Fruit fly (Drosophila melanogaster) whole organism, embryonic: ENCODE data around the gene CG13097.

Source experiments
- BEAF-32 ChIP-seq: fragments of 200-800 bp; sonication (Bioruptor generic); optimal IDR thresholded peaks from 3 replicates; lab custom pipeline; 2017; ENCODE audit warnings: missing biosample characterization, missing genetic modification characterization, mild to moderate bottlenecking, moderate library complexity, missing genetic modification reagents
- CG11085 ChIP-seq: fragments of 200-800 bp; sonication (Bioruptor generic); IDR thresholded peaks from 2 replicates; pipeline ENCODE4 v1.3.6; 2022; ENCODE audit warnings: missing biosample characterization, missing genetic modification characterization
- CG12942 ChIP-seq: fragments of 200-800 bp; sonication (Bioruptor generic); optimal IDR thresholded peaks from 3 replicates; lab custom pipeline; 2016; ENCODE audit warnings: missing biosample characterization, missing genetic modification characterization
- CG15696 ChIP-seq: fragments of 200-800 bp; sonication (Bioruptor generic); optimal IDR thresholded peaks from 2 replicates; lab custom pipeline; 2019; ENCODE audit warnings: missing biosample characterization, mild to moderate bottlenecking, missing genetic modification characterization, moderate library complexity
- CG18262 ChIP-seq: fragments of 200-800 bp; optimal IDR thresholded peaks from 3 replicates; lab custom pipeline; 2019; ENCODE audit warnings: missing biosample characterization, mild to moderate bottlenecking, missing genetic modification characterization, moderate library complexity
- CG18764 ChIP-seq: fragments of 200-800 bp; sonication (Bioruptor generic); optimal IDR thresholded peaks from 3 replicates; lab custom pipeline; 2016; ENCODE audit warnings: missing biosample characterization, missing genetic modification characterization
- CG2889 ChIP-seq: fragments of 200-800 bp; sonication (Bioruptor generic); IDR thresholded peaks from 3 replicates; pipeline ENCODE4 v1.3.6; 2022; ENCODE audit warnings: missing biosample characterization, missing genetic modification characterization
- CG32767 ChIP-seq: fragments of 200-800 bp; sonication (Bioruptor generic); IDR thresholded peaks from 2 replicates; pipeline ENCODE4 v1.3.6; 2022; ENCODE audit warnings: missing biosample characterization, missing genetic modification characterization
- CG4404 ChIP-seq: fragments of 200-800 bp; sonication (Bioruptor generic); IDR thresholded peaks from 2 replicates; pipeline ENCODE4 v1.3.6; 2022; ENCODE audit warnings: missing biosample characterization, missing genetic modification characterization
- CG5180 ChIP-seq: fragments of 200-800 bp; sonication (Bioruptor generic); optimal IDR thresholded peaks from 3 replicates; lab custom pipeline; 2017; ENCODE audit warnings: missing biosample characterization, missing genetic modification characterization, mild to moderate bottlenecking, moderate library complexity, missing genetic modification reagents
- CG5953 ChIP-seq: fragments of 200-800 bp; sonication (Bioruptor generic); IDR thresholded peaks from 2 replicates; pipeline ENCODE4 v1.3.6; 2022; ENCODE audit warnings: missing biosample characterization, missing genetic modification characterization
- CG6791 ChIP-seq: fragments of 200-800 bp; sonication (Bioruptor generic); IDR thresholded peaks from 3 replicates; pipeline ENCODE4 v1.3.6; 2022; ENCODE audit warnings: missing biosample characterization, missing genetic modification characterization; ENCODE audit not compliant: partially characterized antibody
- CG7271 ChIP-seq: fragments of 200-800 bp; sonication (Bioruptor generic); optimal IDR thresholded peaks from 2 replicates; lab custom pipeline; 2018; ENCODE audit warnings: missing biosample characterization, mild to moderate bottlenecking, missing genetic modification characterization, moderate library complexity
- CG7372 ChIP-seq: fragments of 200-800 bp; sonication (Bioruptor generic); IDR thresholded peaks from 2 replicates; pipeline ENCODE4 v1.3.6; 2022; ENCODE audit warnings: missing biosample characterization, missing genetic modification characterization
- CG7786 ChIP-seq: fragments of 200-800 bp; sonication (Bioruptor generic); optimal IDR thresholded peaks from 2 replicates; lab custom pipeline; 2016; ENCODE audit warnings: missing biosample characterization, missing genetic modification characterization
- CkIIα-i1 ChIP-seq: fragments of 200-800 bp; sonication (Bioruptor generic); IDR thresholded peaks from 2 replicates; pipeline ENCODE4 v1.3.6; 2022; ENCODE audit warnings: missing biosample characterization, missing genetic modification characterization
- Dbx ChIP-seq: fragments of 200-800 bp; sonication (Bioruptor generic); IDR thresholded peaks from 3 replicates; pipeline ENCODE4 v1.3.6; 2022; ENCODE audit warnings: missing biosample characterization, missing genetic modification characterization
- Dp ChIP-seq: fragments of 200-800 bp; sonication (Bioruptor generic); optimal IDR thresholded peaks from 2 replicates; lab custom pipeline; 2018; ENCODE audit warnings: missing biosample characterization, mild to moderate bottlenecking, missing genetic modification characterization, moderate library complexity
- Jarid2 ChIP-seq: fragments of 200-800 bp; sonication (Bioruptor generic); optimal IDR thresholded peaks from 3 replicates; lab custom pipeline; 2017; ENCODE audit warnings: mild to moderate bottlenecking, missing biosample characterization, missing genetic modification reagents, missing genetic modification characterization
- MBD-R2 ChIP-seq: fragments of 200-800 bp; sonication (Bioruptor generic); IDR thresholded peaks from 2 replicates; pipeline ENCODE4 v1.3.6; 2022; ENCODE audit warnings: missing biosample characterization, missing genetic modification characterization
- Mes4 ChIP-seq: fragments of 200-800 bp; sonication (Bioruptor generic); optimal IDR thresholded peaks from 2 replicates; lab custom pipeline; 2016; ENCODE audit warnings: missing biosample characterization, missing genetic modification characterization
- PHDP ChIP-seq: fragments of 200-800 bp; sonication (Bioruptor generic); optimal IDR thresholded peaks from 3 replicates; lab custom pipeline; 2018; ENCODE audit warnings: missing biosample characterization, mild to moderate bottlenecking, missing genetic modification characterization, moderate library complexity
- Six4 ChIP-seq: fragments of 200-800 bp; sonication (Bioruptor generic); optimal IDR thresholded peaks from 2 replicates; lab custom pipeline; 2016; ENCODE audit warnings: missing biosample characterization, missing genetic modification characterization
- Ssrp ChIP-seq: fragments of 200-800 bp; sonication (Bioruptor generic); optimal IDR thresholded peaks from 2 replicates; lab custom pipeline; 2018; ENCODE audit warnings: missing biosample characterization, mild to moderate bottlenecking, missing genetic modification characterization, moderate library complexity
- YL-1 ChIP-seq: fragments of 200-800 bp; sonication (Bioruptor generic); optimal IDR thresholded peaks from 3 replicates; lab custom pipeline; 2017; ENCODE audit warnings: missing biosample characterization, mild to moderate bottlenecking, missing genetic modification characterization
- ap ChIP-seq: fragments of 200-800 bp; sonication (Bioruptor generic); IDR thresholded peaks from 2 replicates; pipeline ENCODE4 v1.3.6; 2022; ENCODE audit warnings: missing biosample characterization, missing genetic modification characterization
- ato ChIP-seq: fragments of 200-800 bp; sonication (Bioruptor generic); IDR thresholded peaks from 2 replicates; pipeline ENCODE4 v1.3.6; 2022; ENCODE audit warnings: missing biosample characterization, missing genetic modification characterization; ENCODE audit not compliant: partially characterized antibody
- bab2 ChIP-seq: fragments of 200-800 bp; sonication (Bioruptor generic); optimal IDR thresholded peaks from 2 replicates; lab custom pipeline; 2016; ENCODE audit warnings: missing biosample characterization, missing genetic modification characterization
- btn ChIP-seq: fragments of 200-800 bp; sonication (Bioruptor generic); optimal IDR thresholded peaks from 2 replicates; lab custom pipeline; 2016; ENCODE audit warnings: missing biosample characterization, missing genetic modification characterization
- cato ChIP-seq: fragments of 200-800 bp; sonication (Bioruptor generic); optimal IDR thresholded peaks from 2 replicates; lab custom pipeline; 2016; ENCODE audit warnings: missing biosample characterization, missing genetic modification characterization, borderline replicate concordance
- crol ChIP-seq: fragments of 200-800 bp; sonication (Bioruptor generic); IDR thresholded peaks from 2 replicates; pipeline ENCODE4 v1.3.6; 2022; ENCODE audit warnings: missing biosample characterization, missing genetic modification characterization
- dati ChIP-seq: fragments of 200-800 bp; sonication (Bioruptor generic); IDR thresholded peaks from 2 replicates; pipeline ENCODE4 v1.3.6; 2022; ENCODE audit warnings: missing biosample characterization, missing genetic modification characterization
- dimm ChIP-seq: fragments of 200-800 bp; sonication (Bioruptor generic); IDR thresholded peaks from 2 replicates; pipeline ENCODE4 v1.3.6; 2022; ENCODE audit warnings: missing biosample characterization, missing genetic modification characterization
- dmrt11E ChIP-seq: fragments of 200-800 bp; sonication (Bioruptor generic); optimal IDR thresholded peaks from 3 replicates; lab custom pipeline; 2018; ENCODE audit warnings: missing biosample characterization, mild to moderate bottlenecking, missing genetic modification characterization, moderate library complexity
- ewg ChIP-seq: fragments of 200-800 bp; sonication (Bioruptor generic); optimal IDR thresholded peaks from 3 replicates; lab custom pipeline; 2017; ENCODE audit warnings: mild to moderate bottlenecking, missing biosample characterization, missing genetic modification reagents, missing genetic modification characterization
- eyg ChIP-seq: fragments of 200-800 bp; sonication (Bioruptor generic); optimal IDR thresholded peaks from 3 replicates; lab custom pipeline; 2016; ENCODE audit warnings: missing biosample characterization, missing genetic modification characterization
- fd102C ChIP-seq: fragments of 200-800 bp; sonication (Bioruptor generic); optimal IDR thresholded peaks from 2 replicates; lab custom pipeline; 2018; ENCODE audit warnings: missing biosample characterization, mild to moderate bottlenecking, missing genetic modification characterization, moderate library complexity
- fru ChIP-seq: fragments of >200 bp; optimal IDR thresholded peaks from 2 replicates; lab custom pipeline; 2017
- gce ChIP-seq: fragments of 200-800 bp; sonication (Bioruptor generic); IDR thresholded peaks from 3 replicates; pipeline ENCODE4 v1.3.6; 2022; ENCODE audit warnings: missing biosample characterization, missing genetic modification characterization
- gcm ChIP-seq: fragments of 200-800 bp; sonication (Bioruptor generic); optimal IDR thresholded peaks from 2 replicates; lab custom pipeline; 2019; ENCODE audit warnings: missing biosample characterization, mild to moderate bottlenecking, missing genetic modification characterization, moderate library complexity
- grau ChIP-seq: fragments of 200-800 bp; optimal IDR thresholded peaks from 3 replicates; lab custom pipeline; 2019; ENCODE audit warnings: missing biosample characterization, mild to moderate bottlenecking, missing genetic modification characterization, moderate library complexity
- mirr ChIP-seq: fragments of 200-800 bp; sonication (Bioruptor generic); optimal IDR thresholded peaks from 3 replicates; lab custom pipeline; 2018; ENCODE audit warnings: missing biosample characterization, mild to moderate bottlenecking, missing genetic modification characterization
- nerfin-1 ChIP-seq: fragments of 200-800 bp; sonication (Bioruptor generic); optimal IDR thresholded peaks from 3 replicates; lab custom pipeline; 2019; ENCODE audit warnings: missing biosample characterization, mild to moderate bottlenecking, missing genetic modification characterization, moderate library complexity
- prd ChIP-seq, 3 experiments: fragments of >200 bp in 2 of 3; fragments of 200-800 bp in 1 of 3; sonication (Bioruptor generic) in 1 of 3; optimal IDR thresholded peaks in 2 of 3; IDR thresholded peaks in 1 of 3; 2 replicates in 2 of 3; 3 replicates in 1 of 3; pipeline versions ENCODE4 v1.3.6 to Lab custom; 2017 to 2022; ENCODE audit warnings: missing biosample characterization in 1 of 3, missing genetic modification characterization in 1 of 3
- sisA ChIP-seq: fragments of 200-800 bp; sonication (Bioruptor generic); IDR thresholded peaks from 2 replicates; pipeline ENCODE4 v1.3.6; 2022; ENCODE audit warnings: missing biosample characterization, missing genetic modification characterization
- sob ChIP-seq: fragments of 200-800 bp; sonication (Bioruptor generic); IDR thresholded peaks from 2 replicates; pipeline ENCODE4 v1.3.6; 2022; ENCODE audit warnings: missing biosample characterization, missing genetic modification characterization
- ssp ChIP-seq: fragments of 200-800 bp; sonication (Bioruptor generic); IDR thresholded peaks from 2 replicates; pipeline ENCODE4 v1.3.6; 2022; ENCODE audit warnings: missing biosample characterization, missing genetic modification characterization
- trh ChIP-seq: fragments of 200-800 bp; sonication (Bioruptor generic); optimal IDR thresholded peaks from 2 replicates; lab custom pipeline; 2016; ENCODE audit warnings: missing biosample characterization, missing genetic modification characterization
- unpg ChIP-seq: fragments of 200-800 bp; sonication (Bioruptor generic); optimal IDR thresholded peaks from 3 replicates; lab custom pipeline; 2018; ENCODE audit warnings: missing biosample characterization, mild to moderate bottlenecking, missing genetic modification characterization, moderate library complexity
- wor ChIP-seq: fragments of 200-800 bp; sonication (Bioruptor generic); IDR thresholded peaks from 2 replicates; pipeline ENCODE4 v1.3.6; 2022; ENCODE audit warnings: missing biosample characterization, missing genetic modification characterization

The CG13097 gene

DNA sequence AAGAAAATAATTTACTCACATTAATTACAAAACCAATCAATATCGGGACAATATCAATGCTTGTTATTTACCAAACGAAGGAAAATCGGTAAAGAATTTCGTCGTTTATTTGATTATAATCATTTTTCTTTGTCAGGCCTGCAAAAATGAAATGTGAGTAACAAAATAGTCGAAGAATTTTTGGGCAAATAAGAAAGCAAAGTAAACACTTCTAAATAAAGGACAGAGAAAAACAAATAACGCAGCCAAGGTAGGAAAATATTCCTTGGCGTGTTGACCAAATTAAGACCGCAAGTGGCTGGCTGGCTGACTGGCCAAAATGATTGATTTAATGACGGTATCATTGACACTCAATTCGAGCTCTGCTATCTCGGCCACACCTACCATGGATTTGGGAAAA lies 33.5 kb upstream of the CG13097 start (continued):
- TF ChIP-seq gce (GFP tag; lab: Robert Waterston, UW) = no peak
- TF ChIP-seq CG15696 = peak; percentile 66
- no peak for TF ChIP-seq PHDP
- TF ChIP-seq dimm = no peak
- TF ChIP-seq CG18764 (GFP tag; lab: Kevin White, UChicago) = no peak
- TF ChIP-seq CG7786 (GFP tag; lab: Kevin White, UChicago) = no peak
- no peak for TF ChIP-seq Jarid2
- no peak for TF ChIP-seq Six4 (GFP tag; lab: Kevin White, UChicago)
- peak; percentile 66 for TF ChIP-seq fd102C
- no peak for TF ChIP-seq sisA (GFP tag; lab: Robert Waterston, UW)
- TF ChIP-seq CkIIα-i1 (GFP tag; lab: Robert Waterston, UW) = no peak
- no peak for TF ChIP-seq ato (GFP tag; lab: Robert Waterston, UW)
- no peak for TF ChIP-seq ssp (GFP tag; lab: Robert Waterston, UW)
- TF ChIP-seq ap (GFP tag; lab: Robert Waterston, UW) = no peak
- no peak for TF ChIP-seq Ssrp (tag; lab: Kevin White, UChicago)
- TF ChIP-seq CG5180 = no peak
- no peak for TF ChIP-seq Dbx (GFP tag; lab: Robert Waterston, UW)

DNA sequence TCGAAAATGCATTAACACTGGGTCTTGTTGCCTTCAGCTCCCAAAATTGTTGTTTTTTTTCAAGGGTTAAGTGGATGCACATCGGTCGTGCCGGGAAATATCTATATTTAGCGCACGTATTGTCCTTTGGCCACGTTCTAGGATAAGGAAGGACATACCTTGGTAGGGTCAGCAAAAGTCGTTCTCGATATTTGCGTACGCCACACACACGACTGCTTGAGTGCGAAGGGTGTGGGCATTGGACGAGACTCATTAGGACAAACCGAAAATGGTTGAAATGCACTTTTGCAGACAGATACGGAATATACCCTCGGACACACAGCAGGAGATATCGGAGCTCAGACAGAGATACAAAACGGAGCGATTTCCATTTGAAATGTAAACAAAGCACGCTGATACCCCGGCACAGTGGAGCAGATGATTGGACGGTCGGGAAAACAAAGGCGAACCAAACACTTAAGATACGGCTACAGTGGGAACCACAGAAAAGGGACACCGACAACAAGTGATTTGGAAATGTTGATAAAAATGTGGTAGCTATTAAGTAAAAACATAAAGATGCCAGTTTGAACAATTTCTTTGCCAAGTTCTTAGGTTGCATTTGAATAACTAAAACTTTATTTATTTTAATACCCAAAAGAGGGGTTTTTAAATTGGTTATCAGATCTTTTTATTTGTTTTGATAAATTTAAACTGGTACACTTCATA lies 30.9 kb upstream of the CG13097 start:
- no peak for TF ChIP-seq trh (GFP tag; lab: Kevin White, UChicago)
- TF ChIP-seq CG4404 (GFP tag; lab: Robert Waterston, UW) = no peak
- no peak for TF ChIP-seq ewg (GFP tag; lab: Kevin White, UChicago)
- no peak for TF ChIP-seq Dp (GFP tag; lab: Kevin White, UChicago)
- TF ChIP-seq crol (GFP tag; lab: Robert Waterston, UW) = no peak
- TF ChIP-seq CG5953 (GFP tag; lab: Robert Waterston, UW) = no peak
- TF ChIP-seq CG7271 (tag; lab: Kevin White, UChicago) = no peak
- no peak for TF ChIP-seq CG7372 (GFP tag; lab: Robert Waterston, UW)
- no peak for TF ChIP-seq btn (GFP tag; lab: Kevin White, UChicago)
- 0 out of 2 replicates have a peak, but pooled peaks have one; percentile 7 for TF ChIP-seq sob (GFP tag; lab: Robert Waterston, UW)
- TF ChIP-seq BEAF-32 (GFP tag; lab: Kevin White, UChicago) = no peak
- TF ChIP-seq eyg (GFP tag; lab: Kevin White, UChicago) = no peak
- TF ChIP-seq prd (optimal IDR thresholded peaks at IDR 0.05; lab: Kevin White, UChicago) = no peak
- peak; percentile 20; the same call in 1 of the 3 replicates for TF ChIP-seq prd (GFP tag; IDR thresholded peaks at IDR 0.05; lab: Robert Waterston, UW)
- TF ChIP-seq Mes4 (GFP tag; lab: Kevin White, UChicago) = no peak
- TF ChIP-seq cato (GFP tag; lab: Kevin White, UChicago) = no peak
- no peak for TF ChIP-seq wor
- peak; percentile 93 for TF ChIP-seq grau (tag; lab: Kevin White, UChicago)
- no peak for TF ChIP-seq CG2889 (GFP tag; lab: Robert Waterston, UW)
- no peak for TF ChIP-seq nerfin-1 (tag; lab: Kevin White, UChicago)
- TF ChIP-seq YL-1 (GFP tag; lab: Kevin White, UChicago) = no peak
- TF ChIP-seq gcm (GFP tag; lab: Kevin White, UChicago) = no peak
- TF ChIP-seq fru = no peak
- TF ChIP-seq bab2 = no peak
- TF ChIP-seq dmrt11E (tag; lab: Kevin White, UChicago) = peak; percentile 31
- TF ChIP-seq CG6791 (GFP tag; lab: Robert Waterston, UW) = no peak
- peak; percentile 20 for TF ChIP-seq CG18262 (tag; lab: Kevin White, UChicago)
- TF ChIP-seq CG7786 (GFP tag; lab: Kevin White, UChicago) = no peak
- no peak for TF ChIP-seq CG11085 (GFP tag; lab: Robert Waterston, UW)
- no peak for TF ChIP-seq MBD-R2 (GFP tag; lab: Robert Waterston, UW)
- no peak for TF ChIP-seq CG32767
- TF ChIP-seq dati = no peak
- TF ChIP-seq CG12942 (GFP tag; lab: Kevin White, UChicago) = no peak
- peak; percentile 3 for TF ChIP-seq unpg
- no peak for TF ChIP-seq mirr
- TF ChIP-seq ssp (GFP tag; lab: Robert Waterston, UW) = no peak
